Fruit fly (Drosophila melanogaster) whole organism, adult: ENCODE results near the gene AstA.

Experiments
- CG11617 ChIP-seq: fragments of 200-800 bp; sonication (Bioruptor generic); optimal IDR thresholded peaks from 2 replicates; lab custom pipeline; 2017; ENCODE audit warnings: mild to moderate bottlenecking, missing biosample characterization, missing genetic modification reagents, missing genetic modification characterization
- CG12768 ChIP-seq: fragments of 200-800 bp; sonication (Bioruptor generic); optimal IDR thresholded peaks from 2 replicates; lab custom pipeline; 2017; ENCODE audit warnings: missing biosample characterization, missing genetic modification characterization, mild to moderate bottlenecking, moderate library complexity, missing genetic modification reagents
- CG14711 ChIP-seq: fragments of 200-800 bp; sonication (Bioruptor generic); optimal IDR thresholded peaks from 2 replicates; lab custom pipeline; 2018; ENCODE audit warnings: missing biosample characterization, mild to moderate bottlenecking, missing genetic modification characterization, moderate library complexity
- CG1620 ChIP-seq: fragments of 200-800 bp; sonication (Bioruptor generic); optimal IDR thresholded peaks from 2 replicates; lab custom pipeline; 2016; ENCODE audit warnings: missing biosample characterization, missing genetic modification characterization
- CG33017 ChIP-seq: fragments of 200-800 bp; sonication (Bioruptor generic); optimal IDR thresholded peaks from 2 replicates; lab custom pipeline; 2018; ENCODE audit warnings: missing biosample characterization, mild to moderate bottlenecking, missing genetic modification characterization, moderate library complexity
- CG5204 ChIP-seq: fragments of 200-800 bp; sonication (Bioruptor generic); optimal IDR thresholded peaks from 2 replicates; lab custom pipeline; 2016; ENCODE audit warnings: missing biosample characterization, missing genetic modification characterization
- CG7045 ChIP-seq: fragments of 200-800 bp; sonication (Bioruptor generic); optimal IDR thresholded peaks from 2 replicates; lab custom pipeline; 2017; ENCODE audit warnings: missing biosample characterization, mild to moderate bottlenecking, missing genetic modification characterization
- CG7101 ChIP-seq: fragments of 200-800 bp; sonication (Bioruptor generic); optimal IDR thresholded peaks from 2 replicates; lab custom pipeline; 2018; ENCODE audit warnings: missing biosample characterization, mild to moderate bottlenecking, missing genetic modification characterization, moderate library complexity
- Clk ChIP-seq: fragments of 200-800 bp; sonication (Bioruptor generic); optimal IDR thresholded peaks from 2 replicates; lab custom pipeline; 2017; ENCODE audit warnings: missing biosample characterization, missing genetic modification characterization
- Crg-1 ChIP-seq: fragments of 200-800 bp; sonication (Bioruptor generic); optimal IDR thresholded peaks from 2 replicates; lab custom pipeline; 2016; ENCODE audit warnings: missing biosample characterization, missing genetic modification characterization
- Hr96 ChIP-seq: fragments of 200-800 bp; sonication (Bioruptor generic); optimal IDR thresholded peaks from 2 replicates; lab custom pipeline; 2016; ENCODE audit warnings: missing biosample characterization, missing genetic modification characterization
- Mnt ChIP-seq: fragments of 200-800 bp; sonication (Bioruptor generic); optimal IDR thresholded peaks from 2 replicates; lab custom pipeline; 2016; ENCODE audit warnings: missing biosample characterization, mild to moderate bottlenecking, missing genetic modification characterization
- cic ChIP-seq: fragments of 200-800 bp; sonication (Bioruptor generic); optimal IDR thresholded peaks from 2 replicates; lab custom pipeline; 2017; ENCODE audit warnings: missing biosample characterization, mild to moderate bottlenecking, missing genetic modification characterization, moderate library complexity
- cnc ChIP-seq, 2 experiments: fragments of >200 bp; optimal IDR thresholded peaks; 2 replicates each; lab custom pipeline; 2017
- kay ChIP-seq: fragments of 200-800 bp; sonication (Bioruptor generic); peaks from one replicate; lab custom pipeline; 2016; ENCODE audit warnings: missing biosample characterization, missing genetic modification characterization, borderline replicate concordance
- ovo ChIP-seq: fragments of 200-800 bp; sonication (Bioruptor generic); optimal IDR thresholded peaks from 2 replicates; lab custom pipeline; 2016; ENCODE audit warnings: missing biosample characterization, missing genetic modification characterization
- pad ChIP-seq: fragments of 200-800 bp; sonication (Bioruptor generic); optimal IDR thresholded peaks from 3 replicates; lab custom pipeline; 2017; ENCODE audit warnings: missing biosample characterization, missing genetic modification characterization, mild to moderate bottlenecking, moderate library complexity, missing genetic modification reagents
- tj ChIP-seq: fragments of 200-800 bp; sonication (Bioruptor generic); optimal IDR thresholded peaks from 3 replicates; lab custom pipeline; 2017; ENCODE audit warnings: missing biosample characterization, mild to moderate bottlenecking, missing genetic modification characterization, moderate library complexity
- toe ChIP-seq: fragments of 200-800 bp; sonication (Bioruptor generic); optimal IDR thresholded peaks from 2 replicates; lab custom pipeline; 2016; ENCODE audit warnings: missing biosample characterization, missing genetic modification characterization

The AstA gene

dm6 chr3R:24749055-24749992, 15.5 kb downstream of the AstA start, which contains the start of gene tld:
tld (plus strand) TSS chr3R:24749731.
- TF ChIP-seq pad (GFP tag; lab: Kevin White, UChicago) (no peak), ovo (no peak), CG33017 (tag; lab: Kevin White, UChicago) (no peak), cic (GFP tag; lab: Kevin White, UChicago) (no peak), CG5204 (GFP tag; lab: Kevin White, UChicago) (no peak), CG12768 (no peak), Hr96 (GFP tag; lab: Kevin White, UChicago) (no peak), Crg-1 (GFP tag; lab: Kevin White, UChicago) (no peak), CG7101 (tag; lab: Kevin White, UChicago) (no peak), CG1620 (no peak), toe (GFP tag; lab: Kevin White, UChicago) (no peak), CG7045 (no peak), cnc (optimal IDR thresholded peaks at IDR 0.05; lab: Kevin White, UChicago) (no peak), kay (GFP tag; lab: Kevin White, UChicago) (no peak)

DNA sequence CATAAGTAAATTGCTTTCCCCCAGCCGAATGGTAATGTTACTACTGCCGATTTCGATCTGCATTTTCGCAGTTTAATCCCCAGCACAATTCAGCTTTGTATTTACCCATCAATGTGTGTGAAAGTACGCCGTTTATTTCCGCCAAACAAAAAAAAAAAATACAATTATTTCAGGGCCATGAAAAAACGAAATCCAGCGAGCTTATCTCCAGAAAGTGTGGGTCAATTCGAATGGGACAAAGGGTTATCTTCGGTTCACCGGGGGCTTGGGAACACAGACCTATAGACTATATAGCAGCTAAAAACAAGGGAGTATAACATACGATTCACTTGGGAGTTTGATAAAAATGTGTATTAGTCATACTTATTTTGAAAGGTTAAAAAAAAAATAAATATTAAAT, 37.8 kb downstream of the AstA start:
- no peak for TF ChIP-seq Hr96 (GFP tag; lab: Kevin White, UChicago)
- no peak for TF ChIP-seq CG7045
- no peak for TF ChIP-seq CG7101 (tag; lab: Kevin White, UChicago)
- no peak for TF ChIP-seq Crg-1 (GFP tag; lab: Kevin White, UChicago)
- no peak for TF ChIP-seq pad (GFP tag; lab: Kevin White, UChicago)
- no peak for TF ChIP-seq toe (GFP tag; lab: Kevin White, UChicago)
- TF ChIP-seq ovo = no peak
- TF ChIP-seq tj (GFP tag; lab: Kevin White, UChicago) = no peak
- peak; percentile 8 for TF ChIP-seq cic (GFP tag; lab: Kevin White, UChicago)

DNA sequence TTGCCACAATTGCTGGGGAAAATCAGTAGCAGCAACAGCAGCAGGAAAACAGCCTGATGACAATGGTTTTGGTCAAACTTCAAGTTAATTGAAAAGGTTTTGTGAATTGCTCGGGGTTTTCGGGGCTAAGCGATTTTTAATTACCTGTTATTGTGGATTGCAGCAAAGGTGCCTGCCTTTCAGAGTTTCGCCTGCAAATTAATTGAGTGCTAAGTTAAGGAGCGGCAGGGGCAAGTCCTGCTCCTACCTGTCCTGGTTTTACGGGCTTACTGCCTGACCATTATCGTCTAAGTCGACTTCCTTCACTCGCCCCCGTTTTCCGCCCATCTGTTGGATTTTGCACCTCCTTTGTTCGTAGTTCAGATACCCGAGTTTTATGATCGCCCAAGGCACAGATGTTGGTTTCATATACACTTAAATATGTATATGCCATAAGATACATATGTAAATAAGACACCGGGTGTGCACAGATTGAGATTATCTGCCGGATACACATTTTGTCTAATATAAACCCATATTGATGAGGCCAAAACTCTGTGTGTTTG, 38.5 kb downstream of the AstA start:
- no peak for TF ChIP-seq CG12768

dm6 chr3R:24720459-24721370, 44.2 kb downstream of the AstA start:
- TF ChIP-seq CG12768 (no peak), cic (GFP tag; lab: Kevin White, UChicago) (no peak), Clk (no peak), toe (GFP tag; lab: Kevin White, UChicago) (no peak), pad (GFP tag; lab: Kevin White, UChicago) (no peak), CG5204 (GFP tag; lab: Kevin White, UChicago) (no peak), ovo (no peak)

- TF ChIP-seq CG1620 (no peak), CG5204 (GFP tag; lab: Kevin White, UChicago) (no peak), Clk (no peak), CG11617 (GFP tag; lab: Kevin White, UChicago) (no peak), Hr96 (GFP tag; lab: Kevin White, UChicago) (no peak), ovo (no peak), CG7045 (no peak), Crg-1 (GFP tag; lab: Kevin White, UChicago) (no peak), Mnt (no peak), toe (GFP tag; lab: Kevin White, UChicago) (no peak), CG14711 (no peak), cic (GFP tag; lab: Kevin White, UChicago) (no peak), CG12768 (no peak), cnc (optimal IDR thresholded peaks at IDR 0.05; lab: Kevin White, UChicago) (no peak), tj (GFP tag; lab: Kevin White, UChicago) (no peak), CG33017 (tag; lab: Kevin White, UChicago) (no peak), CG7101 (tag; lab: Kevin White, UChicago) (no peak)
These were observed 45.3 kb downstream of the AstA start, which contains the start of the genes CG13630 and tok for dm6 chr3R:24719314-24720290. CG13630 (minus strand) TSS chr3R:24719364. tok (plus strand) TSS chr3R:24719697.
